Worm (Caenorhabditis elegans): ENCODE data around the gene F47B10.9.

The F47B10.9 gene

ce11 chrX:10913981-10914380, at the start of gene F47B10.9:
Gene F47B10.9, minus strand, starts transcription at chrX:10914081.
- no peak for TF ChIP-seq unc-39 (tag; optimal IDR thresholded peaks at IDR 0.05)
- TF ChIP-seq ceh-28 (tag; optimal IDR thresholded peaks at IDR 0.05): no peak
- TF ChIP-seq egl-5 (tag; optimal IDR thresholded peaks at IDR 0.05): no peak
- no peak for TF ChIP-seq pha-4 (tag; optimal IDR thresholded peaks at IDR 0.05)
- no peak for TF ChIP-seq fkh-10 (GFP tag; optimal IDR thresholded peaks at IDR 0.05)
- no peak for TF ChIP-seq jun-1 (tag; optimal IDR thresholded peaks at IDR 0.05)
- TF ChIP-seq aly-2 (tag; optimal IDR thresholded peaks at IDR 0.05): no peak
- no peak for TF ChIP-seq ceh-9 (tag; optimal IDR thresholded peaks at IDR 0.05)
- TF ChIP-seq elt-3 (tag; optimal IDR thresholded peaks at IDR 0.05): no peak
- TF ChIP-seq lin-39 (tag; optimal IDR thresholded peaks at IDR 0.05): no peak
- TF ChIP-seq nhr-28 (tag; optimal IDR thresholded peaks at IDR 0.05): no peak

- peak; percentile 65 for TF ChIP-seq lsy-12 (tag; optimal IDR thresholded peaks at IDR 0.05)
- peak; percentile 31 for TF ChIP-seq pqm-1 (tag; optimal IDR thresholded peaks at IDR 0.05)
- TF ChIP-seq lin-39 (tag; optimal IDR thresholded peaks at IDR 0.05): peak; percentile 53
- no peak for TF ChIP-seq ceh-16 (tag; optimal IDR thresholded peaks at IDR 0.05)
- no peak for TF ChIP-seq nhr-11 (tag; optimal IDR thresholded peaks at IDR 0.05)
- peak; percentile 17 for TF ChIP-seq hmg-11 (tag; optimal IDR thresholded peaks at IDR 0.05)
- TF ChIP-seq egl-5 (tag; optimal IDR thresholded peaks at IDR 0.05): no peak
- no peak for TF ChIP-seq nhr-12 (tag; optimal IDR thresholded peaks at IDR 0.05)
- TF ChIP-seq nhr-43 (tag; optimal IDR thresholded peaks at IDR 0.05; ENCODE audit: poor library complexity, severe bottlenecking): peak; percentile 88
- peak; percentile 63 for TF ChIP-seq tbx-2 (tag; optimal IDR thresholded peaks at IDR 0.05)
- peak; percentile 51 for TF ChIP-seq elt-2 (tag; optimal IDR thresholded peaks at IDR 0.05)
- TF ChIP-seq nhr-23 (tag; optimal IDR thresholded peaks at IDR 0.05): no peak
- peak; percentile 11 for TF ChIP-seq skn-1 (tag; optimal IDR thresholded peaks at IDR 0.05)
- no peak for TF ChIP-seq snpc-4 (tag; optimal IDR thresholded peaks at IDR 0.05)
- peak in 1 of 3 experiments; percentile 12 for TF ChIP-seq elt-3 (tag; optimal IDR thresholded peaks at IDR 0.05)
- peak; percentile 18 for TF ChIP-seq jun-1 (tag; optimal IDR thresholded peaks at IDR 0.05)
- peak; percentile 46 for TF ChIP-seq ztf-4 (tag; optimal IDR thresholded peaks at IDR 0.05)
- peak; percentile 61 for TF ChIP-seq ceh-82 (tag; optimal IDR thresholded peaks at IDR 0.05)
- peak; percentile 18 for TF ChIP-seq nhr-25 (tag; optimal IDR thresholded peaks at IDR 0.05)
Observed at ce11 chrX:10963453-10964046, 49.7 kb upstream of the F47B10.9 start, which contains the start of gene nas-10. Gene nas-10, minus strand, starts transcription at chrX:10963503.

- TF ChIP-seq lin-15B (tag; optimal IDR thresholded peaks at IDR 0.05) (no peak), ceh-9 (tag; optimal IDR thresholded peaks at IDR 0.05) (no peak), egl-5 (tag; optimal IDR thresholded peaks at IDR 0.05) (no peak), nhr-67 (tag; optimal IDR thresholded peaks at IDR 0.05) (no peak), nhr-77 (tag; optimal IDR thresholded peaks at IDR 0.05) (no peak), nhr-43 (tag; optimal IDR thresholded peaks at IDR 0.05; ENCODE audit: poor library complexity, severe bottlenecking) (no peak), snpc-4 (tag; optimal IDR thresholded peaks at IDR 0.05) (no peak), lsy-12 (tag; optimal IDR thresholded peaks at IDR 0.05) (no peak), ama-1 (optimal IDR thresholded peaks at IDR 0.05) (no peak), nhr-76 (tag; optimal IDR thresholded peaks at IDR 0.05) (no peak), mdl-1 (tag; optimal IDR thresholded peaks at IDR 0.05) (no peak), egl-27 (tag; optimal IDR thresholded peaks at IDR 0.05) (no peak), unc-39 (tag; optimal IDR thresholded peaks at IDR 0.05) (no peak), eor-1 (tag; optimal IDR thresholded peaks at IDR 0.05) (no peak), sea-2 (GFP tag; optimal IDR thresholded peaks at IDR 0.05) (no peak), ztf-4 (tag; optimal IDR thresholded peaks at IDR 0.05) (no peak), nhr-28 (tag; optimal IDR thresholded peaks at IDR 0.05) (no peak), fos-1 (tag; optimal IDR thresholded peaks at IDR 0.05) (no peak)
Observed at ce11 chrX:10961724-10962123, 47.8 kb upstream of the F47B10.9 start.

- no peak for TF ChIP-seq nhr-11 (tag; optimal IDR thresholded peaks at IDR 0.05)
- no peak for TF ChIP-seq nhr-25 (tag; optimal IDR thresholded peaks at IDR 0.05)
- TF ChIP-seq skn-1 (tag; optimal IDR thresholded peaks at IDR 0.05): no peak
- TF ChIP-seq ama-1 (optimal IDR thresholded peaks at IDR 0.05): no peak
- TF ChIP-seq lsy-12 (tag; optimal IDR thresholded peaks at IDR 0.05): no peak
- no peak for TF ChIP-seq egl-27 (tag; optimal IDR thresholded peaks at IDR 0.05)
- TF ChIP-seq pqm-1 (tag; optimal IDR thresholded peaks at IDR 0.05): no peak
- TF ChIP-seq snpc-4 (tag; optimal IDR thresholded peaks at IDR 0.05): no peak
- TF ChIP-seq jun-1 (tag; optimal IDR thresholded peaks at IDR 0.05): no peak
- TF ChIP-seq daf-12 (tag; optimal IDR thresholded peaks at IDR 0.05): no peak
- no peak for TF ChIP-seq zag-1 (tag; optimal IDR thresholded peaks at IDR 0.05)
- no peak for TF ChIP-seq nhr-77 (tag; optimal IDR thresholded peaks at IDR 0.05)
- TF ChIP-seq R02D3.7 (tag; optimal IDR thresholded peaks at IDR 0.05): no peak
- no peak for TF ChIP-seq nfya-1 (tag; optimal IDR thresholded peaks at IDR 0.05; ENCODE audit: insufficient read depth)
- TF ChIP-seq ztf-11 (tag; optimal IDR thresholded peaks at IDR 0.05): no peak
- TF ChIP-seq nhr-12 (tag; optimal IDR thresholded peaks at IDR 0.05): no peak
Observed at ce11 chrX:10959136-10959535, 45.3 kb upstream of the F47B10.9 start, which contains the start of gene K09C8.2. Gene K09C8.2, plus strand, starts transcription at chrX:10959436.
